Worm (Caenorhabditis elegans): Measurements from ENCODE around the gene F38B6.8.

F38B6.8 gene

DNA sequence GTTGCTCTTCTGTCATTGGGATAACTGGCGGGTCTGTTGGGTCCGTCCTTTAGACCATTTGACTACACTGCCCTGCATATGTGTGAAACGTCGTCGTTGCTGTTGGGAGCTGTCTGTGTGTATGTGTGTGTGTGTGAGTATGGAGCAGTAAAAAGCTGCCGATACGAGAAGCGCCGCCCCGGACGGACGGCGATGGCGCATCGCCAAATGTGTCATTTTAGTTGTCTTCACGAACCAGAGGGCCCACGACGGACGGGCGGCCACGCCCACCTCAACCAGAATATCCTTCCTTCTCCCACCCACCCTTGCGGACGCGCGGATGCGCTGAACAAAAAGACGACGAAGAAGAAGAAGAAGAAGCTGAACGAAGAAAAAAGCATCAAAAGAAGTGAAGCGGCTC is 19.7 kb upstream of the F38B6.8 start, which contains the start of gene acr-2:
Gene acr-2, plus strand, starts transcription at position 301 of the 400 bp plus-strand sequence.
- TF ChIP-seq flt-1 (GFP tag; IDR thresholded peaks at IDR 0.05) (no peak), tab-1 (GFP tag; IDR thresholded peaks at IDR 0.05) (no peak), klf-2 (GFP tag; conservative IDR thresholded peaks at IDR 0.05) (no peak), ztf-23 (GFP tag; IDR thresholded peaks at IDR 0.05) (no peak), T22C8.4 (GFP tag; IDR thresholded peaks at IDR 0.05) (no peak), ztf-29 (GFP tag; IDR thresholded peaks at IDR 0.05) (no peak), cog-1 (tag; optimal IDR thresholded peaks at IDR 0.05) (no peak), ref-1 (GFP tag; conservative IDR thresholded peaks at IDR 0.05) (no peak), med-1 (GFP tag; optimal IDR thresholded peaks at IDR 0.05; ENCODE audit: insufficient read depth) (no peak)

DNA sequence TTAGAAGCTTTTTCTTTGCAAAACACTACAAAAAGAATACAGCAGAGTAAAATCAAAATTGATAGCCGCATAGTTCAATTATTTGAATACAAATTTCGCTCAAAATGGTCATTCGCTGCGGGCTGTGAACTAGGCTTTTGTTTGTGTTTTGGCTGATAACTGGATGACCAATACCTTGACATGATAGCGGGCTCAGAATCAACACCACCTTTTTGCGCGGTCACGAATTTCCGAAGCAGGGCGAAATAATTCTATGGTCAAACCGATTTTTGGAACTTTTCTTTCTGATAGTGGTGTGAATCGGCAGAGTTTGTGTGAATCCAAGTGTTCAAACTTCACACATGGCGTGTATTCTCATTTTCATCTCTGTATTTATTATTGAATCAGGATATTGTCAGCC is 15.7 kb upstream of the F38B6.8 start, which contains the start of the genes F38B6.7 and F38B6.2:
Gene F38B6.7, minus strand, starts transcription at position 101 of the 400 bp plus-strand sequence.
Gene F38B6.2, plus strand, starts transcription at position 267 of the 400 bp plus-strand sequence.
- TF ChIP-seq T22C8.4 (GFP tag; IDR thresholded peaks at IDR 0.05), result no peak
- TF ChIP-seq med-1 (GFP tag; optimal IDR thresholded peaks at IDR 0.05; ENCODE audit: insufficient read depth), result no peak
- TF ChIP-seq ztf-23 (GFP tag; IDR thresholded peaks at IDR 0.05), result no peak
- TF ChIP-seq ztf-29 (GFP tag; IDR thresholded peaks at IDR 0.05), result no peak
- TF ChIP-seq klf-2 (GFP tag; conservative IDR thresholded peaks at IDR 0.05), result no peak
- no peak for TF ChIP-seq flt-1 (GFP tag; IDR thresholded peaks at IDR 0.05)
- no peak for TF ChIP-seq ref-1 (GFP tag; conservative IDR thresholded peaks at IDR 0.05)
- TF ChIP-seq tab-1 (GFP tag; IDR thresholded peaks at IDR 0.05), result no peak
- TF ChIP-seq cog-1 (tag; optimal IDR thresholded peaks at IDR 0.05), result no peak

DNA sequence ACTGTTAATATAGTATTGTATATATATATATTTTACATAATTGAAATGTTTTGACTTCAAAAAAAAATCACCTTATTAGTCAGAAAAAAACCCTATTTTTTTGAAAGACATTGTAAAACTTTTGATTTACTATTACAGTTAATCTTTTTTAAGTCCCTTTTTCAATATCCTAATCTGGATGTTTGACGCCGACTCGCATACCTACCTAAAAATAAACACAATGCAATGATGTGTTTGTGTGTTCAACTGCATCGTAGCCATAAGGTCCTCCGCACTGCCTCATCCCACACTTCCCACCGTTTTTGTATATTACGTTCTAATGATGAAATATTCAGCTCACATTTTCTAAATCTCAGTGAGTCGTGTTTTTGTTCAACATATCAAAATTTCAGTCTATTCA is 10.7 kb upstream of the F38B6.8 start, which contains the start of gene F38B6.3:
Gene F38B6.3, plus strand, starts transcription at position 301 of the 400 bp plus-strand sequence.
- TF ChIP-seq med-1 (GFP tag; optimal IDR thresholded peaks at IDR 0.05; ENCODE audit: insufficient read depth), result no peak
- no peak for TF ChIP-seq klf-2 (GFP tag; conservative IDR thresholded peaks at IDR 0.05)
- TF ChIP-seq ztf-29 (GFP tag; IDR thresholded peaks at IDR 0.05), result no peak
- no peak for TF ChIP-seq ref-1 (GFP tag; conservative IDR thresholded peaks at IDR 0.05)
- TF ChIP-seq tab-1 (GFP tag; IDR thresholded peaks at IDR 0.05), result no peak
- TF ChIP-seq cog-1 (tag; optimal IDR thresholded peaks at IDR 0.05), result no peak
- TF ChIP-seq ztf-23 (GFP tag; IDR thresholded peaks at IDR 0.05), result no peak

DNA sequence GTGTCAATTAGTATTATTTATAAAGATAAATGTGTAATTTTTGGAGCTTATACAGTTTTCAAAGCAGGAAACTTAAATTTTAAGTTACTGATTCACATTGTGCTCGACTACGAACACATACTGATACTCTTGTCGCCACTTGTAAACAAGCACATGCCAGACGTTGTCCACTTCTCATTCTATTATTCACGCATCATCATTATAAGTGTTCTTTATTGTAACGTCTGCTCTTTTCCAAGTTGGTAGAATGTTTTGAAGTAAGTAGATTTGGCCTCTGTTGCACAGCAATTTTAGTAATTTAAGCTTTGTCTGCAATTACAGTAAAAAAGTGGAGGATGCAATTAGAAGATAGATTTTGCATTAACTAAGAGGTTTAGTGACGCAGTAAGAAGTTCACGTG is 10.3 kb upstream of the F38B6.8 start:
- TF ChIP-seq ztf-29 (GFP tag; IDR thresholded peaks at IDR 0.05), result no peak
- TF ChIP-seq T22C8.4 (GFP tag; IDR thresholded peaks at IDR 0.05), result no peak
- no peak for TF ChIP-seq klf-2 (GFP tag; conservative IDR thresholded peaks at IDR 0.05)
- no peak for TF ChIP-seq tab-1 (GFP tag; IDR thresholded peaks at IDR 0.05)
- TF ChIP-seq cog-1 (tag; optimal IDR thresholded peaks at IDR 0.05), result no peak
- TF ChIP-seq ref-1 (GFP tag; conservative IDR thresholded peaks at IDR 0.05), result no peak
- no peak for TF ChIP-seq flt-1 (GFP tag; IDR thresholded peaks at IDR 0.05)
- TF ChIP-seq med-1 (GFP tag; optimal IDR thresholded peaks at IDR 0.05; ENCODE audit: insufficient read depth), result no peak
- no peak for TF ChIP-seq ztf-23 (GFP tag; IDR thresholded peaks at IDR 0.05)

DNA sequence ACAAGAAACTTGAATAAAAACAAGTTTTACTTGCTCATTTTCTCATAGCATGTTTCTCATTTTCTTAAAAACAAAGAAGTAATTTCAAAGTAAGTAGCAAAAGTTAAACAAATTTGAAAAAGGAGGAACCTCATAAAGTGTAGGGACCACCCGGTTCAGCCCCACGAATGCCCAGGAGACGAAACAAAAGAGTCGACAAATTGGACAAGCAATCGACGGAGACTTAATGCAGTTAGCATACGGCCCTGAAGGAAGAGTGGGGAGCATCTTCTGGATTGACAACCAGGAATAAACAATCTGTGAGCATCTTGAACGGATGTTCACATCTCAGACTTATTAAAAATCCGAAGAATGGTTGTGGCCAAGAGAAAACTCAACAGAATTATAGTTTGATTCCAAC is 9.1 kb upstream of the F38B6.8 start:
- no peak for TF ChIP-seq ztf-29 (GFP tag; IDR thresholded peaks at IDR 0.05)
- TF ChIP-seq ztf-23 (GFP tag; IDR thresholded peaks at IDR 0.05), result no peak
- TF ChIP-seq flt-1 (GFP tag; IDR thresholded peaks at IDR 0.05), result no peak
- TF ChIP-seq T22C8.4 (GFP tag; IDR thresholded peaks at IDR 0.05), result no peak
- no peak for TF ChIP-seq klf-2 (GFP tag; conservative IDR thresholded peaks at IDR 0.05)
- TF ChIP-seq tab-1 (GFP tag; IDR thresholded peaks at IDR 0.05), result no peak
- TF ChIP-seq med-1 (GFP tag; optimal IDR thresholded peaks at IDR 0.05; ENCODE audit: insufficient read depth), result no peak
- no peak for TF ChIP-seq ref-1 (GFP tag; conservative IDR thresholded peaks at IDR 0.05)
- no peak for TF ChIP-seq cog-1 (tag; optimal IDR thresholded peaks at IDR 0.05)

DNA sequence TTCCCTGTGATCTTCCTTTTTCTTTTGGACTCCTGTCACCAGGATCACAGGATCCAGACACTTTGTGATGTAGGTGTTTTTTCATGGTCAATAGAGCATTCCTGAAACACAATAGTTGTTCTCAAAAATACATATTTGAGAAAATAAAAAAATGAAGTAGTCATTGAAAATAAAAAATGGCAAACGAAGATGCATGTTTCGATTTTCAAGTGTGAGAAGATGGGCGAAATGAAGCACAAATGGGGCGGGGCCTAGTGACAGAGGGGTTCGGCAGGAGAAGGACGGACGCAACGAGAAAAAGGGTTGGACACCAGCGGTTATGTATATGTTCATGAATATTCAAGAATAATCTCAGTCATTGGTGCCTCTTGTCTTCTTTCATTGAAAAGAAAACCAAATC is 7.4 kb upstream of the F38B6.8 start, which contains the start of gene F38B6.6:
Gene F38B6.6, minus strand, starts transcription at position 101 of the 400 bp plus-strand sequence.
- TF ChIP-seq klf-2 (GFP tag; conservative IDR thresholded peaks at IDR 0.05) (no peak), med-1 (GFP tag; optimal IDR thresholded peaks at IDR 0.05; ENCODE audit: insufficient read depth) (no peak), ref-1 (GFP tag; conservative IDR thresholded peaks at IDR 0.05) (no peak), tab-1 (GFP tag; IDR thresholded peaks at IDR 0.05) (no peak), ztf-23 (GFP tag; IDR thresholded peaks at IDR 0.05) (no peak), T22C8.4 (GFP tag; IDR thresholded peaks at IDR 0.05) (no peak), flt-1 (GFP tag; IDR thresholded peaks at IDR 0.05) (no peak), cog-1 (tag; optimal IDR thresholded peaks at IDR 0.05) (no peak), ztf-29 (GFP tag; IDR thresholded peaks at IDR 0.05) (no peak)

DNA sequence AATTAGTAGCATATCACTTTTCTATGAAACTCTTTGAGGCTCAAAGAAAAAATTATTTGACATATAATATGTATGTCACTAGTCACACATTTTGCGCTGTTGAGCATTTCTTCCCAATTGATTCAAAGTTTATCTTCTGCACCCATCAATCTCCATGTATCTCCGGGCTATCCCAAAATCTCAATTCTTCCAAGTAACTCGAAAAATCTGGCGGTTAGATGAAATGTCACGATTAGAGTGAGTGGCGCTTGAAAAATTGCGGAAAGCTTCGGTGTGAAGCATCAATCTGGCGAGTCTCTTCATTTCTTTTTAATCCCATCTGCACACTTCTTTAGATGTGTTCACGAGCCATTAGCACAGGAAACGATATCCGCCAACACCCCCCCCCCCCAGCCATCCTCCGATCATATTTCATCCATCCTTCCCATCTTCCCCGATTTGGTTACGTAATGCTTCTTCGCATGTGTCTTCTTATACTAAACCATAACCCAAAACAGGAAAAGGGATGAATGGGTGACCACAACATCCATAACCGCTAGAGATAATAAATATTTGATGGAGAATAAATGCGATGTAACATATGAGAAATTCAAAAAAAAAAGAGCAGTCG is 6.5 kb upstream of the F38B6.8 start:
- TF ChIP-seq klf-2 (GFP tag; conservative IDR thresholded peaks at IDR 0.05) (no peak), tab-1 (GFP tag; IDR thresholded peaks at IDR 0.05) (no peak), flt-1 (GFP tag; IDR thresholded peaks at IDR 0.05) (no peak), cog-1 (tag; optimal IDR thresholded peaks at IDR 0.05) (peak; percentile 48), T22C8.4 (GFP tag; IDR thresholded peaks at IDR 0.05) (no peak), med-1 (GFP tag; optimal IDR thresholded peaks at IDR 0.05; ENCODE audit: insufficient read depth) (no peak)

DNA sequence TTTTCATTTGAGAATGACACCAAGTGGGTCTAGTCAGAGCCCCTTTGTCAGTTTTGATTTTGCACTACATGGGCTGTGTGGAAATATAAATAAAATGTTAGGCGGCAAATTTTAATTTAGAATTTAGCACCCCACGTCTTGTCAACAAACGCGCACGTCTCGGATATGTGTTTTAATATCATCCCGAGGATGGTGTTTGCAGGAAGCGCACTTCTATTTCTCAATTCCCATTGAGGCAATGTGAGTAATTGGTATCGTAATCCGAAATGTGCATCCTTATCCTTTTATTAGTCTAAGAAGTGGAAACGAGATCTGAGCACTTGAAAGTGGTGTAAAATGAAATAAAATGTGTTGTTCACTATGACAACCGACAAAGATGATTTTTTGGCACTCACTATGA is 5.2 kb upstream of the F38B6.8 start:
- TF ChIP-seq flt-1 (GFP tag; IDR thresholded peaks at IDR 0.05), result no peak
- no peak for TF ChIP-seq T22C8.4 (GFP tag; IDR thresholded peaks at IDR 0.05)
- no peak for TF ChIP-seq klf-2 (GFP tag; conservative IDR thresholded peaks at IDR 0.05)
- TF ChIP-seq ref-1 (GFP tag; conservative IDR thresholded peaks at IDR 0.05), result no peak
- TF ChIP-seq ztf-23 (GFP tag; IDR thresholded peaks at IDR 0.05), result no peak
- no peak for TF ChIP-seq tab-1 (GFP tag; IDR thresholded peaks at IDR 0.05)
- TF ChIP-seq cog-1 (tag; optimal IDR thresholded peaks at IDR 0.05), result no peak
- no peak for TF ChIP-seq med-1 (GFP tag; optimal IDR thresholded peaks at IDR 0.05; ENCODE audit: insufficient read depth)
- no peak for TF ChIP-seq ztf-29 (GFP tag; IDR thresholded peaks at IDR 0.05)

DNA sequence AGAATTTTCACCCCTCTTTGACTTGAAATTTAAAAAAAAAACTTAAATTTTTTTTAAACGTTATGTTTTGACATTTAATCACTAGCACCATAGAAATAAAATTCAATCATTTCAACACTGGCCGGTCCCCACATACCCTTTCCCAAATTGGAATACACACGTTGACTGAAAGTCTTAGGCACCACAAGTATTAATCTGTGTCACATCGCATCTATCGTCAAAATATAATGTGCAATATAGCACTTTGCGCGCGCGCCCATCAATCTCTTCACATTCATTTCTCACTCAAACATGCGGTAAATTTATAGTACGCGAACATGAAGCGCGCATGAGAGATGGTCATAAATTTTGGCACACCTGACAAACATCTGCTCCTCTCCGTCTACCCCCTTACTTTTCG is 4.8 kb upstream of the F38B6.8 start:
- TF ChIP-seq ref-1 (GFP tag; conservative IDR thresholded peaks at IDR 0.05) (no peak), flt-1 (GFP tag; IDR thresholded peaks at IDR 0.05) (no peak), ztf-23 (GFP tag; IDR thresholded peaks at IDR 0.05) (no peak), tab-1 (GFP tag; IDR thresholded peaks at IDR 0.05) (no peak), ztf-29 (GFP tag; IDR thresholded peaks at IDR 0.05) (no peak), med-1 (GFP tag; optimal IDR thresholded peaks at IDR 0.05; ENCODE audit: insufficient read depth) (no peak), klf-2 (GFP tag; conservative IDR thresholded peaks at IDR 0.05) (no peak), cog-1 (tag; optimal IDR thresholded peaks at IDR 0.05) (no peak), T22C8.4 (GFP tag; IDR thresholded peaks at IDR 0.05) (no peak)

Measured in whole organism, midembryonic.